Fruit fly (Drosophila melanogaster): ENCODE measurements around the gene Nuak.

The Nuak gene

DNA sequence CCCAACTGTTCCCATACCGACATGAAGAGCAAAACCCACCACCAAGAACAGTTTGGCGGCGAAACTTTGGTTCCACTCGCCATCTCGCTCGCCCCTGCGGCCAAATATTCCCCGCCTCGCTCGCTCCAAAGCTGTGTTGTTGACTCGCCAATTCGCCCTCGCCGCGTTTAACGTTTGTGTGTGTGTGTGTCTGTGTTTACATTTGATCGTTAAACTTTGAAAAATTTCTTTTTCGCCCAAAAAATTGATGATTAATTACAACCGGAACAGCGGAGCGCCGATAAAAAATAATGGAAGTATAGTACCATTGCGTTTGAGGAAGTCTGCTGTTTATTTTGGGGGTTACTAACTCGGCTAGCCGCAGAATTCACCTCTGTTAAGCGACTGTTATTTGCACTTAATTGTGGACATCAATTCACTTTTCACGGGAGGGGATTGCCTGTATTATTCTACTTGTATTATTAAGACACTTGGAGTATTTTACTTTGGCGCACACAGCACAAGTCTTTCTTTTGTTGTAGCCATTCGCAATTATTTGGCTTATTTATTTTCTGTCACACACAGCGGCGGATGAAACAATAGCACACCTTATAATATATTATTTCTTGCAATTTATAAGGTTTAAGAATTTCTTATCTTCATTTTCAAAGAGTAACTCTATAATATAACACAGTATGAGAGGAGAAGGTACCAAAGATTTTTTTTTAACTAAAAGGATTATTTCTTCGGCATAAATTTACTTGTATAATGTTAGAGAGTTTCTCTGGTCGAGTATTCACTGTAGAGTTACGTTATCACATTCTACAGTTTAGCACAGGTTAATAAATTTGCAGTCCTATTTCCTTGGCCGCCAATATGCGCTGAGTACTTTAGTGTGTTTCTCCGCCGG lies 86.9 kb downstream of the Nuak start (continued):
- peak; percentile 70 for TF ChIP-seq CG11398 (GFP tag; optimal IDR thresholded peaks at IDR 0.05)
- no peak for TF ChIP-seq p53 (GFP tag; optimal IDR thresholded peaks at IDR 0.05)
- TF ChIP-seq CG12236 (GFP tag; optimal IDR thresholded peaks at IDR 0.05), result peak; percentile 38
- no peak for TF ChIP-seq h (optimal IDR thresholded peaks at IDR 0.05)
- TF ChIP-seq CG3065 (GFP tag; optimal IDR thresholded peaks at IDR 0.05), result no peak
- TF ChIP-seq Jarid2 (GFP tag; optimal IDR thresholded peaks at IDR 0.05), result peak; percentile 51
- TF ChIP-seq Scr (GFP tag; IDR thresholded peaks at IDR 0.05; ENCODE audit: partially characterized antibody), result no peak
- TF ChIP-seq CG1024 (GFP tag; IDR thresholded peaks at IDR 0.05), result no peak
- TF ChIP-seq CG4730 (GFP tag; IDR thresholded peaks at IDR 0.05), result no peak
- TF ChIP-seq Spps (tag; optimal IDR thresholded peaks at IDR 0.05), result peak; percentile 9
- TF ChIP-seq Gsc (GFP tag; IDR thresholded peaks at IDR 0.05), result no peak
- peak; percentile 82 for TF ChIP-seq CG2712 (tag; optimal IDR thresholded peaks at IDR 0.05)
- TF ChIP-seq CG14441 (GFP tag; IDR thresholded peaks at IDR 0.05), result no peak
- peak; percentile 69 for TF ChIP-seq gro (GFP tag; optimal IDR thresholded peaks at IDR 0.05)
- TF ChIP-seq ranshi (GFP tag; IDR thresholded peaks at IDR 0.05), result no peak
- TF ChIP-seq CG18476 (GFP tag; optimal IDR thresholded peaks at IDR 0.05), result peak; percentile 73
- TF ChIP-seq ttk (GFP tag; IDR thresholded peaks at IDR 0.05), result no peak
- TF ChIP-seq CG9215 (GFP tag; IDR thresholded peaks at IDR 0.05), result no peak
- TF ChIP-seq Adf1 (GFP tag; IDR thresholded peaks at IDR 0.05), result no peak
- TF ChIP-seq CG10462 (GFP tag; optimal IDR thresholded peaks at IDR 0.05), result peak; percentile 43
- TF ChIP-seq TFAM (GFP tag; optimal IDR thresholded peaks at IDR 0.05), result no peak
- TF ChIP-seq zen2 (GFP tag; IDR thresholded peaks at IDR 0.05; ENCODE audit: partially characterized antibody), result no peak
- peak; percentile 54 for TF ChIP-seq Antp (GFP tag; optimal IDR thresholded peaks at IDR 0.05)
- peak; percentile 51 for TF ChIP-seq cato (GFP tag; optimal IDR thresholded peaks at IDR 0.05; ENCODE audit: borderline replicate concordance)
- peak; percentile 83 for TF ChIP-seq dmrt99B (tag; optimal IDR thresholded peaks at IDR 0.05)
- TF ChIP-seq Dref (GFP tag; IDR thresholded peaks at IDR 0.05), result no peak
- peak; percentile 37; the same call in 1 of the 2 replicates for TF ChIP-seq CG6272 (GFP tag; IDR thresholded peaks at IDR 0.05)
- TF ChIP-seq fd102C (GFP tag; optimal IDR thresholded peaks at IDR 0.05), result no peak
- no peak for TF ChIP-seq nerfin-2 (GFP tag; IDR thresholded peaks at IDR 0.05; ENCODE audit: partially characterized antibody)
- TF ChIP-seq trh (GFP tag; optimal IDR thresholded peaks at IDR 0.05), result peak; percentile 59
- TF ChIP-seq Sry-β (GFP tag; optimal IDR thresholded peaks at IDR 0.05), result peak; percentile 7
- TF ChIP-seq B-H1 (GFP tag; IDR thresholded peaks at IDR 0.05), result no peak
- TF ChIP-seq Vsx1 (GFP tag; optimal IDR thresholded peaks at IDR 0.05), result peak; percentile 79
- no peak for TF ChIP-seq Atf3 (GFP tag; optimal IDR thresholded peaks at IDR 0.05)
- no peak for TF ChIP-seq inv (GFP tag; IDR thresholded peaks at IDR 0.05; ENCODE audit: partially characterized antibody)
- TF ChIP-seq chif (GFP tag; optimal IDR thresholded peaks at IDR 0.05), result peak; percentile 12 to 49
- peak; percentile 30 for TF ChIP-seq CG3163 (GFP tag; optimal IDR thresholded peaks at IDR 0.05)
- peak; percentile 75 for TF ChIP-seq CG12299 (tag; optimal IDR thresholded peaks at IDR 0.05)
- TF ChIP-seq Stat92E (GFP tag; optimal IDR thresholded peaks at IDR 0.05), result no peak
- TF ChIP-seq CG6854 (GFP tag; optimal IDR thresholded peaks at IDR 0.05), result peak; percentile 85
- peak; percentile 61 for TF ChIP-seq bab2 (GFP tag; optimal IDR thresholded peaks at IDR 0.05)
- TF ChIP-seq Max (GFP tag; optimal IDR thresholded peaks at IDR 0.05), result peak; percentile 50
- peak; percentile 10 for TF ChIP-seq twi (tag; optimal IDR thresholded peaks at IDR 0.05)
- peak; percentile 85 for TF ChIP-seq Oli (tag; optimal IDR thresholded peaks at IDR 0.05)
- TF ChIP-seq slbo (GFP tag; IDR thresholded peaks at IDR 0.05), result no peak
- TF ChIP-seq BtbVII (GFP tag; optimal IDR thresholded peaks at IDR 0.05), result peak; percentile 71
- no peak for TF ChIP-seq row (GFP tag; IDR thresholded peaks at IDR 0.05)
- no peak for TF ChIP-seq Bgb (GFP tag; IDR thresholded peaks at IDR 0.05; ENCODE audit: partially characterized antibody)
- TF ChIP-seq sisA (GFP tag; IDR thresholded peaks at IDR 0.05), result no peak

All from whole organism, embryonic.